Worm (Caenorhabditis elegans) whole organism, young adult: ENCODE data around the gene sma-1.
A peak's percentile ranks its signal among the peaks of the same experiment; 100 is the strongest.

Source experiments
- B0019.2 ChIP-seq: fragments of 200-800 bp; sonication (Bioruptor generic); conservative IDR thresholded peaks from 2 replicates; pipeline ENCODE4 v1.3.6; 2022; ENCODE audit warnings: missing genetic modification reagents, missing genetic modification characterization, missing compliant biosample characterization
- B0261.1 ChIP-seq: sonication (generic microtip); optimal IDR thresholded peaks from 2 replicates; lab custom pipeline; 2016; ENCODE audit warnings: mild to moderate bottlenecking, missing genetic modification characterization, moderate library complexity, missing compliant biosample characterization
- D2030.7 ChIP-seq: fragments of 200-800 bp; sonication (Bioruptor generic); IDR thresholded peaks from 2 replicates; pipeline ENCODE4 v1.3.6; 2022; ENCODE audit warnings: missing genetic modification reagents, missing genetic modification characterization, missing compliant biosample characterization
- F33H1.4 ChIP-seq: fragments of 200-800 bp; sonication (Bioruptor generic); IDR thresholded peaks from 2 replicates; pipeline ENCODE4 v1.3.6; 2022; ENCODE audit warnings: missing genetic modification reagents, missing genetic modification characterization, missing compliant biosample characterization
- F39B2.1 ChIP-seq: fragments of 200-800 bp; sonication (Bioruptor generic); IDR thresholded peaks from 2 replicates; pipeline ENCODE4 v1.3.6; 2022; ENCODE audit warnings: missing genetic modification reagents, missing genetic modification characterization, missing compliant biosample characterization
- F57A8.1 ChIP-seq: fragments of 200-800 bp; sonication (Bioruptor generic); optimal IDR thresholded peaks from 2 replicates; lab custom pipeline; 2018; ENCODE audit warnings: mild to moderate bottlenecking, missing genetic modification characterization, moderate library complexity, missing compliant biosample characterization
- K11D2.4 ChIP-seq: fragments of 200-800 bp; sonication (Bioruptor generic); IDR thresholded peaks from 2 replicates; pipeline ENCODE4 v1.3.6; 2022; ENCODE audit warnings: missing genetic modification reagents, missing genetic modification characterization, missing compliant biosample characterization
- T07F8.4 ChIP-seq: sonication (generic microtip); optimal IDR thresholded peaks from 2 replicates; lab custom pipeline; 2016; ENCODE audit warnings: mild to moderate bottlenecking, missing genetic modification characterization, moderate library complexity, missing compliant biosample characterization
- Y53F4B.3 ChIP-seq: fragments of 200-800 bp; sonication (Bioruptor generic); IDR thresholded peaks from 2 replicates; pipeline ENCODE4 v1.3.6; 2022; ENCODE audit warnings: missing genetic modification reagents, missing genetic modification characterization, missing compliant biosample characterization
- ZK185.1 ChIP-seq: sonication (generic microtip); optimal IDR thresholded peaks from 2 replicates; lab custom pipeline; 2016; ENCODE audit warnings: mild to moderate bottlenecking, missing genetic modification characterization, missing compliant biosample characterization; ENCODE audit not compliant: poor library complexity, severe bottlenecking
- attf-6 ChIP-seq: fragments of 200-800 bp; sonication (Bioruptor generic); IDR thresholded peaks from 2 replicates; pipeline ENCODE4 v1.3.6; 2022; ENCODE audit warnings: missing genetic modification reagents, missing genetic modification characterization, missing compliant biosample characterization
- bed-2 ChIP-seq: fragments of 200-800 bp; sonication (Bioruptor generic); IDR thresholded peaks from 2 replicates; pipeline ENCODE4 v1.3.6; 2022; ENCODE audit warnings: missing genetic modification reagents, missing genetic modification characterization, missing compliant biosample characterization
- ccch-3 ChIP-seq: fragments of 200-800 bp; sonication (Bioruptor generic); optimal IDR thresholded peaks from 2 replicates; lab custom pipeline; 2018; ENCODE audit warnings: mild to moderate bottlenecking, missing genetic modification characterization, missing compliant biosample characterization
- ceh-58 ChIP-seq: fragments of 200-800 bp; sonication (Bioruptor generic); IDR thresholded peaks from 2 replicates; pipeline ENCODE4 v1.3.6; 2022; ENCODE audit warnings: missing genetic modification characterization, missing compliant biosample characterization
- ceh-91 ChIP-seq: fragments of 200-800 bp; sonication (Bioruptor generic); IDR thresholded peaks from 2 replicates; pipeline ENCODE4 v1.3.6; 2022; ENCODE audit warnings: missing genetic modification reagents, missing genetic modification characterization, missing compliant biosample characterization
- chd-7 ChIP-seq: sonication (generic microtip); optimal IDR thresholded peaks from 2 replicates; lab custom pipeline; 2016; ENCODE audit warnings: mild to moderate bottlenecking, missing genetic modification characterization, moderate library complexity, missing compliant biosample characterization
- egl-44 ChIP-seq: fragments of 200-800 bp; sonication (Bioruptor generic); IDR thresholded peaks from 2 replicates; pipeline ENCODE4 v1.3.6; 2022; ENCODE audit warnings: missing genetic modification reagents, missing genetic modification characterization, missing compliant biosample characterization
- egrh-3 ChIP-seq: fragments of 200-800 bp; sonication (Bioruptor generic); IDR thresholded peaks from 2 replicates; pipeline ENCODE4 v1.3.6; 2022; ENCODE audit warnings: missing genetic modification reagents, missing genetic modification characterization, missing compliant biosample characterization
- ets-4 ChIP-seq: fragments of 200-800 bp; sonication (Bioruptor generic); optimal IDR thresholded peaks from 2 replicates; lab custom pipeline; 2018; ENCODE audit warnings: mild to moderate bottlenecking, missing genetic modification characterization, missing compliant biosample characterization
- hmg-20 ChIP-seq: fragments of 200-800 bp; sonication (Bioruptor generic); IDR thresholded peaks from 2 replicates; pipeline ENCODE4 v1.3.6; 2022; ENCODE audit warnings: missing genetic modification reagents, missing genetic modification characterization, missing compliant biosample characterization
- hrde-1 ChIP-seq: sonication (generic microtip); optimal IDR thresholded peaks from 2 replicates; lab custom pipeline; 2016; ENCODE audit warnings: missing genetic modification characterization, mild to moderate bottlenecking, missing compliant biosample characterization, moderate library complexity, missing genotype, missing genetic modification reagents, borderline replicate concordance
- hsf-1 ChIP-seq: fragments of 200-800 bp; sonication (Bioruptor generic); IDR thresholded peaks from 2 replicates; pipeline ENCODE4 v1.3.6; 2022; ENCODE audit warnings: missing genetic modification reagents, missing genetic modification characterization, missing compliant biosample characterization
- lag-1 ChIP-seq: fragments of 200-800 bp; sonication (Bioruptor generic); IDR thresholded peaks from 2 replicates; pipeline ENCODE4 v1.3.6; 2022; ENCODE audit warnings: missing genetic modification reagents, missing genetic modification characterization, missing compliant biosample characterization
- let-526 ChIP-seq: fragments of 200-800 bp; sonication (Bioruptor generic); IDR thresholded peaks from 2 replicates; pipeline ENCODE4 v1.3.6; 2022; ENCODE audit warnings: missing genetic modification reagents, missing genetic modification characterization, missing compliant biosample characterization
- let-607 ChIP-seq, 2 experiments: fragments of 200-800 bp in 1 of 2; sonication (Bioruptor generic) in 1 of 2; sonication (generic microtip) in 1 of 2; optimal IDR thresholded peaks; 2 replicates each; lab custom pipeline; 2016 to 2018; ENCODE audit warnings: mild to moderate bottlenecking in 2 of 2, missing compliant biosample characterization in 2 of 2, missing genetic modification characterization in 2 of 2, moderate library complexity in 2 of 2, missing genotype in 1 of 2
- lin-26 ChIP-seq: fragments of 200-800 bp; sonication (Bioruptor generic); IDR thresholded peaks from 2 replicates; pipeline ENCODE4 v1.3.6; 2022; ENCODE audit warnings: missing genetic modification reagents, missing genetic modification characterization, missing compliant biosample characterization
- lin-35 ChIP-seq, 3 experiments: fragments of 150-350 bp in 2 of 3; sonication (generic microtip) in 1 of 3; optimal IDR thresholded peaks; 2 replicates each; lab custom pipeline; 2014 to 2018; ENCODE audit warnings: missing biosample characterization in 3 of 3, missing genetic modification characterization in 3 of 3, missing genetic modification reagents in 3 of 3
- lin-40 ChIP-seq: sonication (generic microtip); optimal IDR thresholded peaks from 2 replicates; lab custom pipeline; 2016; ENCODE audit warnings: missing genetic modification characterization, mild to moderate bottlenecking, missing compliant biosample characterization, missing genotype, missing genetic modification reagents
- lsl-1 ChIP-seq: fragments of 200-800 bp; sonication (Bioruptor generic); optimal IDR thresholded peaks from 2 replicates; lab custom pipeline; 2018; ENCODE audit warnings: mild to moderate bottlenecking, missing genetic modification characterization, moderate library complexity, missing compliant biosample characterization
- madf-10 ChIP-seq: sonication (generic microtip); optimal IDR thresholded peaks from 2 replicates; lab custom pipeline; 2016; ENCODE audit warnings: mild to moderate bottlenecking, missing genetic modification characterization, missing compliant biosample characterization
- madf-8 ChIP-seq: fragments of 200-800 bp; sonication (Bioruptor generic); conservative IDR thresholded peaks from 2 replicates; pipeline ENCODE4 v1.3.6; 2022; ENCODE audit warnings: missing genetic modification reagents, missing genetic modification characterization, missing compliant biosample characterization
- mcd-1 ChIP-seq: fragments of 200-800 bp; sonication (Bioruptor generic); IDR thresholded peaks from 2 replicates; pipeline ENCODE4 v1.3.6; 2022; ENCODE audit warnings: missing genetic modification reagents, missing genetic modification characterization, missing compliant biosample characterization
- nfyb-1 ChIP-seq: fragments of 200-800 bp; sonication (Bioruptor generic); IDR thresholded peaks from 2 replicates; pipeline ENCODE4 v1.3.6; 2022; ENCODE audit warnings: missing genetic modification reagents, missing genetic modification characterization, missing compliant biosample characterization
- nhr-120 ChIP-seq: fragments of 200-800 bp; sonication (Bioruptor generic); IDR thresholded peaks from 2 replicates; pipeline ENCODE4 v1.3.6; 2022; ENCODE audit warnings: missing genetic modification characterization, missing compliant biosample characterization
- nhr-80 ChIP-seq: sonication (generic microtip); optimal IDR thresholded peaks from 2 replicates; lab custom pipeline; 2016; ENCODE audit warnings: missing genetic modification characterization, missing compliant biosample characterization
- pha-4 ChIP-seq: fragments of 150-350 bp; sonication (generic microtip); optimal IDR thresholded peaks from 2 replicates; lab custom pipeline; 2014; ENCODE audit warnings: missing biosample characterization, missing genetic modification reagents, missing genetic modification characterization
- rec-8 ChIP-seq, 2 experiments: sonication (generic microtip); optimal IDR thresholded peaks; 2 replicates each; lab custom pipeline; 2016; ENCODE audit warnings: mild to moderate bottlenecking in 2 of 2, missing genetic modification characterization in 2 of 2, missing genetic modification reagents in 2 of 2, missing genotype in 2 of 2, missing biosample characterization in 1 of 2, missing compliant biosample characterization in 1 of 2, moderate library complexity in 1 of 2
- snpc-4 ChIP-seq, 5 experiments: fragments of 150-350 bp in 1 of 5; sonication (generic microtip) in 4 of 5; optimal IDR thresholded peaks; 2 replicates each; lab custom pipeline; 2014 to 2018; ENCODE audit warnings: missing genetic modification characterization in 5 of 5, missing biosample characterization in 3 of 5, antibody characterized with exemption in 2 of 5, mild to moderate bottlenecking in 2 of 5, missing compliant biosample characterization in 2 of 5, missing genotype in 2 of 5, moderate library complexity in 2 of 5, missing genetic modification reagents in 1 of 5
- unc-62 ChIP-seq: fragments of 150-350 bp; optimal IDR thresholded peaks from 2 replicates; lab custom pipeline; 2014; ENCODE audit warnings: missing biosample characterization, missing genetic modification reagents, missing genetic modification characterization
- xnd-1 ChIP-seq: sonication (generic microtip); optimal IDR thresholded peaks from 2 replicates; lab custom pipeline; 2016; ENCODE audit warnings: missing genotype, missing genetic modification reagents, missing genetic modification characterization, missing compliant biosample characterization
- zim-3 ChIP-seq: sonication (generic microtip); optimal IDR thresholded peaks from 2 replicates; lab custom pipeline; 2017; ENCODE audit warnings: mild to moderate bottlenecking, missing genetic modification characterization, moderate library complexity, missing compliant biosample characterization
- ztf-3 ChIP-seq: fragments of 200-800 bp; sonication (Bioruptor generic); optimal IDR thresholded peaks from 2 replicates; lab custom pipeline; 2018; ENCODE audit warnings: mild to moderate bottlenecking, missing genetic modification characterization, missing compliant biosample characterization

sma-1 gene

ce11 chrV:11900127-11900526 lies 878 bp downstream of the sma-1 start:
- TF ChIP-seq nhr-80 (peak; percentile 67), D2030.7 (GFP tag; lab: Robert Waterston, UW) (no peak)

ce11 chrV:11901260-11901659 lies 2.0 kb downstream of the sma-1 start:
- TF ChIP-seq lin-35 (GFP tag; optimal IDR thresholded peaks at IDR 0.05; lab: Kevin White, UChicago) (no peak), T07F8.4 (tag; lab: Kevin White, UChicago) (no peak), ccch-3 (no peak), lin-40 (tag; lab: Kevin White, UChicago) (no peak), madf-10 (tag; lab: Kevin White, UChicago) (no peak), B0019.2 (no peak), B0261.1 (tag; lab: Kevin White, UChicago) (no peak), let-526 (no peak), pha-4 (tag; lab: Kevin White, UChicago) (no peak), egl-44 (GFP tag; lab: Robert Waterston, UW) (no peak), ztf-3 (GFP tag; lab: Kevin White, UChicago) (no peak), F57A8.1 (GFP tag; lab: Kevin White, UChicago) (no peak), unc-62 (no peak)

- TF ChIP-seq chd-7 (tag; lab: Kevin White, UChicago) (no peak), lin-26 (GFP tag; lab: Robert Waterston, UW) (no peak), K11D2.4 (no peak), ceh-91 (GFP tag; lab: Robert Waterston, UW) (no peak)
These were observed 2.9 kb downstream of the sma-1 start for ce11 chrV:11902161-11902560.

DNA sequence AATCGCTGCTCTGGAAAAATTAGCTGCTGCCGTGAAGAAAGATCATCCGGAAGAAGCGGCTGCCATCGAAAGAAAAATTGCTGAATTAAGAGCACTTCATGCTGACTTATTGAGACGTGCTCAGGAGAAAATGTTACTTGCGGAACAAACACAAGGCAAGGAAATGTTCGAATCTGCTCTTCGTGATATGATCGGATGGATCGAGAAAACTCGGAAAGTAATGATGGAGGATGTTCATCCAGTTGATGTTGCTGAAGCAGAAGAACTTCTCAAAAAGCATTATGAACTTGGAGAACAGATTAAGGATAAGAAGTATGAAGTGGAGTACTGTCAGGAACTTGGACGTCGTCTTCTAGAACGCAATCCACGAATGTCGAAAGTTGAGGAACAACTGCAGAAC lies 6.7 kb downstream of the sma-1 start:
- TF ChIP-seq ceh-58 (GFP tag; lab: Robert Waterston, UW), result no peak
- TF ChIP-seq ZK185.1, result no peak
- no peak for TF ChIP-seq Y53F4B.3 (GFP tag; lab: Robert Waterston, UW)
- TF ChIP-seq lsl-1 (GFP tag; lab: Kevin White, UChicago), result no peak
- no peak for TF ChIP-seq attf-6 (GFP tag; lab: Robert Waterston, UW)
- TF ChIP-seq egrh-3 (GFP tag; lab: Robert Waterston, UW), result no peak
- no peak for TF ChIP-seq snpc-4 (GFP tag; optimal IDR thresholded peaks at IDR 0.05; lab: Kevin White, UChicago)
- no peak for TF ChIP-seq snpc-4 (tag; optimal IDR thresholded peaks at IDR 0.05; lab: Kevin White, UChicago)
- TF ChIP-seq mcd-1 (GFP tag; lab: Robert Waterston, UW), result no peak

DNA sequence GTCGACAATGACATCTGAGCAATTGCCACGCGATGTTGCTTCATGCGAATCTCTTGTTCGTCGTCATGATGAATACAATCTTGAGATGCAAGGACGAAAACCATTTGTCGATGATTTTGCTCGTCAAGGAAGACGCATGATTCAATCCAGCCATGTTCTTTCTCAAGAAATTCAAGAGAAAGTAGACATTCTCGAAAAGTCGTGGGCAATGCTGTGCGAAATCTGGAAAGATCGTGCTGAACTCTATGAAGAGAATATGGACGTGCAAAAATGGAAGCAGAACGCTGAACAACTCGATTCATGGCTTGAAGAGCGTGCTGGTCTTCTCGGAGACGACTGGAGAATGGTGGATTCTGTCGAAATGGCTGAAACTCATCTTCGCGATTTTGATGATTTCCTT lies 14.0 kb downstream of the sma-1 start:
- no peak for TF ChIP-seq nfyb-1 (GFP tag; lab: Robert Waterston, UW)
- no peak for TF ChIP-seq F33H1.4
- no peak for TF ChIP-seq hmg-20
- TF ChIP-seq rec-8 (tag; optimal IDR thresholded peaks at IDR 0.05; lab: Kevin White, UChicago), result no peak
- TF ChIP-seq mcd-1 (GFP tag; lab: Robert Waterston, UW), result no peak
- no peak for TF ChIP-seq hsf-1 (GFP tag; lab: Robert Waterston, UW)
- TF ChIP-seq bed-2, result no peak
- TF ChIP-seq madf-8 (GFP tag; lab: Robert Waterston, UW), result no peak
- TF ChIP-seq lin-35 (GFP tag; optimal IDR thresholded peaks at IDR 0.05; lab: Kevin White, UChicago), result no peak
- TF ChIP-seq nhr-120 (GFP tag; lab: Robert Waterston, UW), result no peak
- TF ChIP-seq ets-4 (GFP tag; lab: Kevin White, UChicago), result no peak
- TF ChIP-seq ztf-3 (GFP tag; lab: Kevin White, UChicago), result no peak
- no peak for TF ChIP-seq ceh-58 (GFP tag; lab: Robert Waterston, UW)
- no peak for TF ChIP-seq egl-44 (GFP tag; lab: Robert Waterston, UW)
- no peak for TF ChIP-seq zim-3 (tag; lab: Kevin White, UChicago)
- TF ChIP-seq F39B2.1 (GFP tag; lab: Robert Waterston, UW), result no peak
- TF ChIP-seq xnd-1 (tag; lab: Kevin White, UChicago), result no peak
- TF ChIP-seq hrde-1 (tag; lab: Kevin White, UChicago), result no peak
- TF ChIP-seq let-607 (tag; optimal IDR thresholded peaks at IDR 0.05; lab: Kevin White, UChicago), result no peak
- TF ChIP-seq lag-1, result no peak
- TF ChIP-seq, all 124 proteins: peak for 0
